Fruit fly (Drosophila melanogaster) whole organism, prepupa: ENCODE results near the gene CG12609.
A peak's percentile ranks its signal among the peaks of the same experiment; 100 is the strongest.

Experiments
- CG10631 ChIP-seq: fragments of 200-800 bp; sonication (Bioruptor generic); optimal IDR thresholded peaks from 2 replicates; lab custom pipeline; 2016; ENCODE audit warnings: missing biosample characterization, missing genetic modification characterization
- CG10669 ChIP-seq: fragments of 200-800 bp; sonication (Bioruptor generic); optimal IDR thresholded peaks from 3 replicates; lab custom pipeline; 2018; ENCODE audit warnings: missing biosample characterization, mild to moderate bottlenecking, missing genetic modification characterization, moderate library complexity
- CG11294 ChIP-seq: fragments of 200-800 bp; sonication (Bioruptor generic); IDR thresholded peaks from 2 replicates; pipeline ENCODE4 v1.3.6; 2022; ENCODE audit warnings: missing biosample characterization, missing genetic modification characterization
- CG15336 ChIP-seq: fragments of 200-800 bp; sonication (Bioruptor generic); IDR thresholded peaks from 2 replicates; pipeline ENCODE4 v1.3.6; 2022; ENCODE audit warnings: missing biosample characterization, missing genetic modification characterization
- CG1621 ChIP-seq: fragments of 200-800 bp; sonication (Bioruptor generic); optimal IDR thresholded peaks from 3 replicates; lab custom pipeline; 2018; ENCODE audit warnings: missing biosample characterization, mild to moderate bottlenecking, missing genetic modification characterization
- CG16779 ChIP-seq: fragments of 200-800 bp; sonication (Bioruptor generic); optimal IDR thresholded peaks from 3 replicates; lab custom pipeline; 2017; ENCODE audit warnings: missing biosample characterization, mild to moderate bottlenecking, missing genetic modification characterization
- CG3032 ChIP-seq: fragments of 200-800 bp; optimal IDR thresholded peaks from 2 replicates; lab custom pipeline; 2019; ENCODE audit warnings: missing biosample characterization, mild to moderate bottlenecking, missing genetic modification characterization, moderate library complexity
- CG3919 ChIP-seq: fragments of 200-800 bp; sonication (Bioruptor generic); optimal IDR thresholded peaks from 3 replicates; lab custom pipeline; 2016; ENCODE audit warnings: missing biosample characterization, missing genetic modification characterization
- CG6276 ChIP-seq: fragments of 200-800 bp; sonication (Bioruptor generic); optimal IDR thresholded peaks from 2 replicates; lab custom pipeline; 2017; ENCODE audit warnings: missing biosample characterization, mild to moderate bottlenecking, missing genetic modification characterization
- CG6792 ChIP-seq: fragments of 200-800 bp; sonication (Bioruptor generic); optimal IDR thresholded peaks from 3 replicates; lab custom pipeline; 2016; ENCODE audit warnings: missing biosample characterization, missing genetic modification characterization
- CG6808 ChIP-seq: fragments of 200-800 bp; sonication (Bioruptor generic); optimal IDR thresholded peaks from 3 replicates; lab custom pipeline; 2017; ENCODE audit warnings: missing biosample characterization, missing genetic modification characterization, mild to moderate bottlenecking, moderate library complexity, missing genetic modification reagents
- CG6854 ChIP-seq: fragments of 200-800 bp; sonication (Bioruptor generic); optimal IDR thresholded peaks from 2 replicates; lab custom pipeline; 2017; ENCODE audit warnings: missing biosample characterization, mild to moderate bottlenecking, missing genetic modification characterization
- CG7368 ChIP-seq: fragments of 200-800 bp; sonication (Bioruptor generic); optimal IDR thresholded peaks from 3 replicates; lab custom pipeline; 2016; ENCODE audit warnings: missing biosample characterization, missing genetic modification characterization
- CG8119 ChIP-seq: fragments of 200-800 bp; sonication (Bioruptor generic); IDR thresholded peaks from 3 replicates; pipeline ENCODE4 v1.3.6; 2022; ENCODE audit warnings: missing biosample characterization, missing genetic modification characterization
- CG9139 ChIP-seq: fragments of 200-800 bp; sonication (Bioruptor generic); optimal IDR thresholded peaks from 3 replicates; lab custom pipeline; 2017; ENCODE audit warnings: missing biosample characterization, mild to moderate bottlenecking, missing genetic modification characterization
- Eip75B ChIP-seq: fragments of 200-800 bp; sonication (Bioruptor generic); optimal IDR thresholded peaks from 3 replicates; lab custom pipeline; 2016; ENCODE audit warnings: missing biosample characterization, missing genetic modification characterization
- Eip78C ChIP-seq: fragments of 200-800 bp; sonication (Bioruptor generic); peaks from one replicate; lab custom pipeline; 2016; ENCODE audit warnings: missing biosample characterization, missing genetic modification characterization
- Ets96B ChIP-seq: fragments of 200-800 bp; optimal IDR thresholded peaks from 2 replicates; lab custom pipeline; 2019; ENCODE audit warnings: missing biosample characterization, mild to moderate bottlenecking, missing genetic modification characterization, moderate library complexity
- Hr38 ChIP-seq: sonication (Bioruptor generic); optimal IDR thresholded peaks from 2 replicates; lab custom pipeline; 2016; ENCODE audit warnings: missing biosample characterization, missing genetic modification characterization
- Hr4 ChIP-seq: fragments of 200-800 bp; sonication (Bioruptor generic); optimal IDR thresholded peaks from 3 replicates; lab custom pipeline; 2016; ENCODE audit warnings: missing biosample characterization, missing genetic modification characterization
- Lpt ChIP-seq: fragments of 200-800 bp; sonication (Bioruptor generic); optimal IDR thresholded peaks from 3 replicates; lab custom pipeline; 2016; ENCODE audit warnings: missing biosample characterization, missing genetic modification characterization
- Met ChIP-seq: fragments of 200-800 bp; sonication (Bioruptor generic); optimal IDR thresholded peaks from 3 replicates; lab custom pipeline; 2016; ENCODE audit warnings: missing biosample characterization, missing genetic modification characterization
- OdsH ChIP-seq: fragments of 200-800 bp; sonication (Bioruptor generic); optimal IDR thresholded peaks from 3 replicates; lab custom pipeline; 2016; ENCODE audit warnings: missing biosample characterization, missing genetic modification characterization
- Smox ChIP-seq: fragments of 200-800 bp; sonication (Bioruptor generic); optimal IDR thresholded peaks from 3 replicates; lab custom pipeline; 2016; ENCODE audit warnings: missing biosample characterization, missing genetic modification characterization
- Sox102F ChIP-seq: fragments of 200-800 bp; sonication (Bioruptor generic); optimal IDR thresholded peaks from 2 replicates; lab custom pipeline; 2016; ENCODE audit warnings: missing biosample characterization, mild to moderate bottlenecking, missing genetic modification characterization
- Sox14 ChIP-seq: fragments of 200-800 bp; sonication (Bioruptor generic); optimal IDR thresholded peaks from 3 replicates; lab custom pipeline; 2016; ENCODE audit warnings: missing biosample characterization, missing genetic modification characterization
- achi ChIP-seq: fragments of 200-800 bp; sonication (Bioruptor generic); optimal IDR thresholded peaks from 3 replicates; lab custom pipeline; 2016; ENCODE audit warnings: missing biosample characterization, missing genetic modification characterization
- acj6 ChIP-seq: fragments of 200-800 bp; sonication (Bioruptor generic); optimal IDR thresholded peaks from 3 replicates; lab custom pipeline; 2016; ENCODE audit warnings: missing biosample characterization, missing genetic modification characterization
- cyc ChIP-seq: fragments of 200-800 bp; sonication (Bioruptor generic); optimal IDR thresholded peaks from 3 replicates; lab custom pipeline; 2016; ENCODE audit warnings: missing biosample characterization, missing genetic modification characterization
- dsx ChIP-seq: fragments of 200-800 bp; optimal IDR thresholded peaks from 3 replicates; lab custom pipeline; 2019; ENCODE audit warnings: missing biosample characterization, mild to moderate bottlenecking, missing genetic modification characterization, moderate library complexity; ENCODE audit not compliant: poor library complexity, severe bottlenecking
- eg ChIP-seq: fragments of 200-800 bp; sonication (Bioruptor generic); IDR thresholded peaks from 3 replicates; pipeline ENCODE4 v1.3.6; 2022; ENCODE audit warnings: missing biosample characterization, missing genetic modification characterization
- fd85E ChIP-seq: fragments of 200-800 bp; sonication (Bioruptor generic); optimal IDR thresholded peaks from 3 replicates; lab custom pipeline; 2016; ENCODE audit warnings: missing biosample characterization, missing genetic modification characterization
- lz ChIP-seq: fragments of 200-800 bp; sonication (Bioruptor generic); optimal IDR thresholded peaks from 3 replicates; lab custom pipeline; 2016; ENCODE audit warnings: missing biosample characterization, missing genetic modification characterization
- net ChIP-seq: fragments of 200-800 bp; sonication (Bioruptor generic); optimal IDR thresholded peaks from 3 replicates; lab custom pipeline; 2016; ENCODE audit warnings: missing biosample characterization, missing genetic modification characterization
- pdm3 ChIP-seq: fragments of 200-800 bp; sonication (Bioruptor generic); optimal IDR thresholded peaks from 3 replicates; lab custom pipeline; 2016; ENCODE audit warnings: missing biosample characterization, missing genetic modification characterization
- salr ChIP-seq, 2 experiments: fragments of 200-800 bp; sonication (Bioruptor generic); optimal IDR thresholded peaks; 3 replicates each; lab custom pipeline; 2016 to 2018; ENCODE audit warnings: missing biosample characterization in 2 of 2, missing genetic modification characterization in 2 of 2, mild to moderate bottlenecking in 1 of 2
- ss ChIP-seq, 2 experiments: fragments of 200-800 bp; sonication (Bioruptor generic); optimal IDR thresholded peaks; 2 replicates in 1 of 2; 3 replicates in 1 of 2; lab custom pipeline; 2017 to 2018; ENCODE audit warnings: mild to moderate bottlenecking in 2 of 2, missing biosample characterization in 2 of 2, missing genetic modification characterization in 2 of 2, moderate library complexity in 1 of 2
- svp ChIP-seq: fragments of 200-800 bp; sonication (Bioruptor generic); peaks from one replicate; lab custom pipeline; 2016; ENCODE audit warnings: missing biosample characterization, missing genetic modification characterization
- topi ChIP-seq: fragments of 200-800 bp; sonication (Bioruptor generic); optimal IDR thresholded peaks from 3 replicates; lab custom pipeline; 2016; ENCODE audit warnings: missing biosample characterization, missing genetic modification characterization
- vri ChIP-seq: fragments of 200-800 bp; sonication (Bioruptor generic); optimal IDR thresholded peaks from 3 replicates; lab custom pipeline; 2016; ENCODE audit warnings: missing biosample characterization, mild to moderate bottlenecking, missing genetic modification characterization

The CG12609 gene

dm6 chrX:18789353-18790210 is 41.5 kb upstream of the CG12609 start (continued):
- TF ChIP-seq CG6808 = peak; percentile 42
- peak; percentile 78 for TF ChIP-seq Eip75B (GFP tag; lab: Kevin White, UChicago)
- TF ChIP-seq Hr38 (GFP tag; lab: Kevin White, UChicago) = no peak
- TF ChIP-seq svp (GFP tag; lab: Kevin White, UChicago) = peak; percentile 89
- TF ChIP-seq CG15336 (GFP tag; lab: Robert Waterston, UW) = peak; percentile 32; the same call in 1 of the 2 replicates
- peak; percentile 74 for TF ChIP-seq Hr4
- no peak for TF ChIP-seq CG7368 (GFP tag; lab: Kevin White, UChicago)
- peak; percentile 65 for TF ChIP-seq Sox14
- TF ChIP-seq CG3032 (tag; lab: Kevin White, UChicago) = peak; percentile 40
- peak; percentile 36 for TF ChIP-seq dsx (GFP tag; lab: Kevin White, UChicago)
- TF ChIP-seq acj6 (GFP tag; lab: Kevin White, UChicago) = peak; percentile 60
- peak; percentile 65 for TF ChIP-seq achi
- TF ChIP-seq cyc (GFP tag; lab: Kevin White, UChicago) = peak; percentile 48
- peak; percentile 64 for TF ChIP-seq CG10631 (GFP tag; lab: Kevin White, UChicago)
- TF ChIP-seq vri (GFP tag; lab: Kevin White, UChicago) = no peak
- TF ChIP-seq ss (GFP tag; optimal IDR thresholded peaks at IDR 0.05; lab: Kevin White, UChicago) = peak; percentile 29 to 33
- TF ChIP-seq CG6276 (GFP tag; lab: Kevin White, UChicago) = peak; percentile 69
- TF ChIP-seq net (GFP tag; lab: Kevin White, UChicago) = peak; percentile 68
- TF ChIP-seq CG6854 = no peak
- TF ChIP-seq OdsH (GFP tag; lab: Kevin White, UChicago) = peak; percentile 70
- TF ChIP-seq Met (GFP tag; lab: Kevin White, UChicago) = peak; percentile 76
- no peak; the same call in 2 of the 3 replicates for TF ChIP-seq eg (GFP tag; lab: Robert Waterston, UW)
- TF ChIP-seq fd85E (GFP tag; lab: Kevin White, UChicago) = no peak
- peak; percentile 54 for TF ChIP-seq Smox
- peak; percentile 60 for TF ChIP-seq CG3919
- TF ChIP-seq CG6792 = peak; percentile 59
- TF ChIP-seq CG9139 (GFP tag; lab: Kevin White, UChicago) = no peak
- TF ChIP-seq Eip78C (GFP tag; lab: Kevin White, UChicago) = peak; percentile 93
- TF ChIP-seq CG16779 (tag; lab: Kevin White, UChicago) = peak; percentile 24
- TF ChIP-seq pdm3 (GFP tag; lab: Kevin White, UChicago) = peak; percentile 75
- TF ChIP-seq CG11294 (GFP tag; lab: Robert Waterston, UW) = no peak
- peak in 1 of 2 experiments; percentile 77 for TF ChIP-seq salr (GFP tag; optimal IDR thresholded peaks at IDR 0.05; lab: Kevin White, UChicago)
- TF ChIP-seq Lpt = peak; percentile 34
- TF ChIP-seq lz (GFP tag; lab: Kevin White, UChicago) = peak; percentile 61
- TF ChIP-seq Ets96B (tag; lab: Kevin White, UChicago) = peak; percentile 30
- TF ChIP-seq CG10669 = peak; percentile 42
- no peak for TF ChIP-seq CG1621
- TF ChIP-seq Sox102F (GFP tag; lab: Kevin White, UChicago) = peak; percentile 71
- TF ChIP-seq topi (GFP tag; lab: Kevin White, UChicago) = peak; percentile 69
- peak; percentile 55; the same call in 2 of the 3 replicates for TF ChIP-seq CG8119 (GFP tag; lab: Robert Waterston, UW)
